Fruit fly (Drosophila melanogaster) whole organism, prepupa: ENCODE measurements around the gene Dci.
A peak's percentile ranks its signal among the peaks of the same experiment; 100 is the strongest.

Source experiments
- CG10669 ChIP-seq: fragments of 200-800 bp; sonication (Bioruptor generic); optimal IDR thresholded peaks from 3 replicates; lab custom pipeline; 2018; ENCODE audit warnings: missing biosample characterization, mild to moderate bottlenecking, missing genetic modification characterization, moderate library complexity
- CG11902 ChIP-seq: fragments of 200-800 bp; sonication (Bioruptor generic); optimal IDR thresholded peaks from 3 replicates; lab custom pipeline; 2016; ENCODE audit warnings: missing biosample characterization, missing genetic modification characterization
- CG16779 ChIP-seq: fragments of 200-800 bp; sonication (Bioruptor generic); optimal IDR thresholded peaks from 3 replicates; lab custom pipeline; 2017; ENCODE audit warnings: missing biosample characterization, mild to moderate bottlenecking, missing genetic modification characterization
- CG3032 ChIP-seq: fragments of 200-800 bp; optimal IDR thresholded peaks from 2 replicates; lab custom pipeline; 2019; ENCODE audit warnings: missing biosample characterization, mild to moderate bottlenecking, missing genetic modification characterization, moderate library complexity
- CG32006 ChIP-seq: fragments of 200-800 bp; sonication (Bioruptor generic); optimal IDR thresholded peaks from 3 replicates; lab custom pipeline; 2017; ENCODE audit warnings: missing biosample characterization, mild to moderate bottlenecking, missing genetic modification characterization
- CG3919 ChIP-seq: fragments of 200-800 bp; sonication (Bioruptor generic); optimal IDR thresholded peaks from 3 replicates; lab custom pipeline; 2016; ENCODE audit warnings: missing biosample characterization, missing genetic modification characterization
- CG4318 ChIP-seq: fragments of 200-800 bp; sonication (Bioruptor generic); optimal IDR thresholded peaks from 3 replicates; lab custom pipeline; 2017; ENCODE audit warnings: missing biosample characterization, mild to moderate bottlenecking, missing genetic modification characterization
- CG6163 ChIP-seq: fragments of 200-800 bp; sonication (Bioruptor generic); IDR thresholded peaks from 3 replicates; pipeline ENCODE4 v1.3.6; 2022; ENCODE audit warnings: missing biosample characterization, missing genetic modification characterization
- CG6808 ChIP-seq: fragments of 200-800 bp; sonication (Bioruptor generic); optimal IDR thresholded peaks from 3 replicates; lab custom pipeline; 2017; ENCODE audit warnings: missing biosample characterization, missing genetic modification characterization, mild to moderate bottlenecking, moderate library complexity, missing genetic modification reagents
- CG7368 ChIP-seq: fragments of 200-800 bp; sonication (Bioruptor generic); optimal IDR thresholded peaks from 3 replicates; lab custom pipeline; 2016; ENCODE audit warnings: missing biosample characterization, missing genetic modification characterization
- CG9139 ChIP-seq: fragments of 200-800 bp; sonication (Bioruptor generic); optimal IDR thresholded peaks from 3 replicates; lab custom pipeline; 2017; ENCODE audit warnings: missing biosample characterization, mild to moderate bottlenecking, missing genetic modification characterization
- Eip78C ChIP-seq: fragments of 200-800 bp; sonication (Bioruptor generic); peaks from one replicate; lab custom pipeline; 2016; ENCODE audit warnings: missing biosample characterization, missing genetic modification characterization
- Eip93F ChIP-seq: fragments of 200-800 bp; sonication (Bioruptor generic); optimal IDR thresholded peaks from 2 replicates; lab custom pipeline; 2016; ENCODE audit warnings: missing biosample characterization, mild to moderate bottlenecking, missing genetic modification characterization
- Ets96B ChIP-seq: fragments of 200-800 bp; optimal IDR thresholded peaks from 2 replicates; lab custom pipeline; 2019; ENCODE audit warnings: missing biosample characterization, mild to moderate bottlenecking, missing genetic modification characterization, moderate library complexity
- Gug ChIP-seq: fragments of 200-800 bp; sonication (Bioruptor generic); IDR thresholded peaks from 2 replicates; pipeline ENCODE4 v1.3.6; 2022; ENCODE audit warnings: missing biosample characterization, missing genetic modification characterization
- Hr4 ChIP-seq: fragments of 200-800 bp; sonication (Bioruptor generic); optimal IDR thresholded peaks from 3 replicates; lab custom pipeline; 2016; ENCODE audit warnings: missing biosample characterization, missing genetic modification characterization
- Lpt ChIP-seq: fragments of 200-800 bp; sonication (Bioruptor generic); optimal IDR thresholded peaks from 3 replicates; lab custom pipeline; 2016; ENCODE audit warnings: missing biosample characterization, missing genetic modification characterization
- OdsH ChIP-seq: fragments of 200-800 bp; sonication (Bioruptor generic); optimal IDR thresholded peaks from 3 replicates; lab custom pipeline; 2016; ENCODE audit warnings: missing biosample characterization, missing genetic modification characterization
- Smox ChIP-seq: fragments of 200-800 bp; sonication (Bioruptor generic); optimal IDR thresholded peaks from 3 replicates; lab custom pipeline; 2016; ENCODE audit warnings: missing biosample characterization, missing genetic modification characterization
- Sox102F ChIP-seq: fragments of 200-800 bp; sonication (Bioruptor generic); optimal IDR thresholded peaks from 2 replicates; lab custom pipeline; 2016; ENCODE audit warnings: missing biosample characterization, mild to moderate bottlenecking, missing genetic modification characterization
- Sox14 ChIP-seq: fragments of 200-800 bp; sonication (Bioruptor generic); optimal IDR thresholded peaks from 3 replicates; lab custom pipeline; 2016; ENCODE audit warnings: missing biosample characterization, missing genetic modification characterization
- Sox15 ChIP-seq: fragments of 200-800 bp; sonication (Bioruptor generic); optimal IDR thresholded peaks from 3 replicates; lab custom pipeline; 2016; ENCODE audit warnings: missing biosample characterization, missing genetic modification characterization
- achi ChIP-seq: fragments of 200-800 bp; sonication (Bioruptor generic); optimal IDR thresholded peaks from 3 replicates; lab custom pipeline; 2016; ENCODE audit warnings: missing biosample characterization, missing genetic modification characterization
- acj6 ChIP-seq: fragments of 200-800 bp; sonication (Bioruptor generic); optimal IDR thresholded peaks from 3 replicates; lab custom pipeline; 2016; ENCODE audit warnings: missing biosample characterization, missing genetic modification characterization
- cyc ChIP-seq: fragments of 200-800 bp; sonication (Bioruptor generic); optimal IDR thresholded peaks from 3 replicates; lab custom pipeline; 2016; ENCODE audit warnings: missing biosample characterization, missing genetic modification characterization
- dsx ChIP-seq: fragments of 200-800 bp; optimal IDR thresholded peaks from 3 replicates; lab custom pipeline; 2019; ENCODE audit warnings: missing biosample characterization, mild to moderate bottlenecking, missing genetic modification characterization, moderate library complexity; ENCODE audit not compliant: poor library complexity, severe bottlenecking
- eg ChIP-seq: fragments of 200-800 bp; sonication (Bioruptor generic); IDR thresholded peaks from 3 replicates; pipeline ENCODE4 v1.3.6; 2022; ENCODE audit warnings: missing biosample characterization, missing genetic modification characterization
- fd85E ChIP-seq: fragments of 200-800 bp; sonication (Bioruptor generic); optimal IDR thresholded peaks from 3 replicates; lab custom pipeline; 2016; ENCODE audit warnings: missing biosample characterization, missing genetic modification characterization
- fkh ChIP-seq: fragments of 200-800 bp; sonication (Bioruptor generic); optimal IDR thresholded peaks from 3 replicates; lab custom pipeline; 2017; ENCODE audit warnings: missing biosample characterization, mild to moderate bottlenecking, missing genetic modification characterization, moderate library complexity
- net ChIP-seq: fragments of 200-800 bp; sonication (Bioruptor generic); optimal IDR thresholded peaks from 3 replicates; lab custom pipeline; 2016; ENCODE audit warnings: missing biosample characterization, missing genetic modification characterization
- pdm3 ChIP-seq: fragments of 200-800 bp; sonication (Bioruptor generic); optimal IDR thresholded peaks from 3 replicates; lab custom pipeline; 2016; ENCODE audit warnings: missing biosample characterization, missing genetic modification characterization
- salr ChIP-seq, 2 experiments: fragments of 200-800 bp; sonication (Bioruptor generic); optimal IDR thresholded peaks; 3 replicates each; lab custom pipeline; 2016 to 2018; ENCODE audit warnings: missing biosample characterization in 2 of 2, missing genetic modification characterization in 2 of 2, mild to moderate bottlenecking in 1 of 2
- spab ChIP-seq: fragments of 200-800 bp; sonication (Bioruptor generic); optimal IDR thresholded peaks from 2 replicates; lab custom pipeline; 2017; ENCODE audit warnings: missing biosample characterization, mild to moderate bottlenecking, missing genetic modification characterization, missing genetic modification reagents
- ss ChIP-seq, 2 experiments: fragments of 200-800 bp; sonication (Bioruptor generic); optimal IDR thresholded peaks; 2 replicates in 1 of 2; 3 replicates in 1 of 2; lab custom pipeline; 2017 to 2018; ENCODE audit warnings: mild to moderate bottlenecking in 2 of 2, missing biosample characterization in 2 of 2, missing genetic modification characterization in 2 of 2, moderate library complexity in 1 of 2
- svp ChIP-seq: fragments of 200-800 bp; sonication (Bioruptor generic); peaks from one replicate; lab custom pipeline; 2016; ENCODE audit warnings: missing biosample characterization, missing genetic modification characterization
- topi ChIP-seq: fragments of 200-800 bp; sonication (Bioruptor generic); optimal IDR thresholded peaks from 3 replicates; lab custom pipeline; 2016; ENCODE audit warnings: missing biosample characterization, missing genetic modification characterization
- vri ChIP-seq: fragments of 200-800 bp; sonication (Bioruptor generic); optimal IDR thresholded peaks from 3 replicates; lab custom pipeline; 2016; ENCODE audit warnings: missing biosample characterization, mild to moderate bottlenecking, missing genetic modification characterization

Dci gene

dm6 chr3L:882892-883255 is 31.7 kb downstream of the Dci start:
- no peak for TF ChIP-seq OdsH (GFP tag; lab: Kevin White, UChicago)

dm6 chr3L:883786-884185 is 32.6 kb downstream of the Dci start:
- TF ChIP-seq Eip93F, result no peak
- TF ChIP-seq Sox14 (GFP tag; lab: Kevin White, UChicago), result peak; percentile 86

DNA sequence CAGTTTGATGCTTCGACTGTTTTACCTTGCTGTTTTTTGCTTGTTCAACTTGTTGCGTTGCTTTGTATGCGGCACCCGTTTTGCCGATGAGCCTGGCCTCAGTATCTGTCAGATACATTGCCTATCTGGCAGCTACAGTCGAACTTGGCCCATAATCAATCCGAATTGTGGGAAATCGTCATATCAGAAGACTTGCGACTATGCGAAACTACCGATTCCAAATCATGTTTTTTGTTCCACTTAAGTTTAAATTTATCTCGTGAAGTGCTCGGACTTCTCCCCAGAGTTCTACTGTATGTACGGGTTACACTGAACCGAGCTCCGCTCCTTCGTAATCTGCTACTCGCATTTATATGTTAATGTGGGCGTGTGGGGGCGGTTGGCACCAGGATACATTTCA is 33.1 kb downstream of the Dci start:
- TF ChIP-seq spab, result no peak
- peak; percentile 15 for TF ChIP-seq topi (GFP tag; lab: Kevin White, UChicago)
- no peak for TF ChIP-seq fd85E (GFP tag; lab: Kevin White, UChicago)
- 0 out of 2 replicates have a peak, but pooled peaks have one; percentile 15 for TF ChIP-seq Gug
- no peak for TF ChIP-seq CG32006
- TF ChIP-seq eg, result peak; percentile 54; the same call in 2 of the 3 replicates
- no peak for TF ChIP-seq Sox15 (GFP tag; lab: Kevin White, UChicago)
- TF ChIP-seq Sox14 (GFP tag; lab: Kevin White, UChicago), result no peak
- no peak for TF ChIP-seq CG3032 (tag; lab: Kevin White, UChicago)
- TF ChIP-seq CG7368 (GFP tag; lab: Kevin White, UChicago), result peak; percentile 34
- 0 out of 3 replicates have a peak, but pooled peaks have one; percentile 12 for TF ChIP-seq CG6163
- TF ChIP-seq Eip78C, result peak; percentile 82
- peak; percentile 22 for TF ChIP-seq CG10669 (GFP tag; lab: Kevin White, UChicago)
- peak; percentile 29 for TF ChIP-seq cyc
- TF ChIP-seq svp (GFP tag; lab: Kevin White, UChicago), result peak; percentile 54
- TF ChIP-seq Ets96B, result peak; percentile 30
- no peak for TF ChIP-seq net (GFP tag; lab: Kevin White, UChicago)
- peak; percentile 25 for TF ChIP-seq CG3919 (GFP tag; lab: Kevin White, UChicago)
- peak; percentile 28 for TF ChIP-seq CG11902 (GFP tag; lab: Kevin White, UChicago)
- no peak for TF ChIP-seq Smox (GFP tag; lab: Kevin White, UChicago)
- peak; percentile 35 for TF ChIP-seq achi (GFP tag; lab: Kevin White, UChicago)

dm6 chr3L:885006-885405 is 33.9 kb downstream of the Dci start:
- TF ChIP-seq Eip78C (peak; percentile 40), svp (GFP tag; lab: Kevin White, UChicago) (peak; percentile 69), spab (no peak)

DNA sequence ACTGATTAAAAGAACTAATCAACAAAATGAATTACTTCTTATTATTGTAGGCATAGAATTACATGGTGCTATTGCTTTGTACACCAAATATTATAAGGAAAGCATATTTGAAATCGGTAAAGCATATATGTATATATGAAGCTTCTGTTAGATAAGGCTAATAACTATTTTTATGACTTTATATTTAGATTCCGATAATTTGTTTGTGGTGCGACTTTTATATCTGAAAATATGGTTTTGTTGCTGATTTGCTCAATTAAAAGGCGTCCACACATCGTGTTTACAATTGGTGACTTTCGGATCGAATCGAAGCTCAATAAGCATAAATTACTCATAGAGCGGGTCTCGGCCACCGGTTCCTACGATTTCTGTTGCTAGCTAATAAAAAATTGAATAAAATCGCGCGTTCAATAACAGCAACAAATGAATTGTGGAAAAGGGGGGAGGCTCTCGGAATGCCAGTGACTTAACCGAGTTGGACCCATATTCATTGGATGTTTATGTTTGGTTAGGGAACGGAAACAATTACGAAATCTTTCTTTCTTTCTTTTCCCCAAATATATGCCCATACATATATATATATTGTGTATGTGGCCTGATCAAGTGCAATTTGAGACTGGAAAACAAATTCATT is 34.6 kb downstream of the Dci start:
- TF ChIP-seq Eip78C (peak; percentile 45), fkh (no peak)

DNA sequence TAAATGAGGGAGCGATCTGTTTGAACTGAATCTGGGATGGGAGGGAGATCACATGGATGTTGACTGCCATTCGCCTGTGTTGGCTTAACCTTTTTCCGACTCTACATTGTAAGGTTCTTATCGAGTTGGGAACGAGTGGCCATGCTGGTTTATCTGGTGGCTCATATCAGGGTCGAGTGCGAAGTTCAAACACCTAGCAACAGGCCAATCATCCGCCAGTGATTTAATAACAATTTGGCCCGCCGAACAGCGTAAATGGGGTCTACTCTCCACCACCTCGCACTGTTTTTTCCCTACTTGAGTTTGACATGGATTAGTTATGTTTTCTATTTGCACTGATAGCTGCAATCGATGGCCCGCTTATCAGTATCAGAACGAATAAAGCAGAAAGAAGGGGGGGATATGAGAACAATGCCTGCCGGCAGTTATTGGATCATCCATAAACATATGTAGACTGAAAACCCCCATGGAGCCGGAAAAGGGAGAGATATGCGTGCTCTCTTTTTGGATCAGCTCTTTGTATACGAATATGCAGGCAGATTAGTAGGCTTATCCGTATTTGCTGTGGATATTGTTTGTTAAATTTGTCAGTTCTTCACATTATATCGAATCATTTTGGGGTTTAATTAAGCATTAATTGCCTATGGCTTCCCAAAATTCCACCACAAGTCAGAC is 36.4 kb downstream of the Dci start:
- peak; percentile 76 for TF ChIP-seq fkh
- TF ChIP-seq vri (GFP tag; lab: Kevin White, UChicago), result peak; percentile 55
- peak; percentile 71 for TF ChIP-seq dsx (GFP tag; lab: Kevin White, UChicago)
- no peak for TF ChIP-seq pdm3 (GFP tag; lab: Kevin White, UChicago)
- peak; percentile 55 for TF ChIP-seq Eip78C
- TF ChIP-seq Ets96B, result no peak
- peak; percentile 82 for TF ChIP-seq svp (GFP tag; lab: Kevin White, UChicago)
- TF ChIP-seq, all 60 proteins: peak for 5

DNA sequence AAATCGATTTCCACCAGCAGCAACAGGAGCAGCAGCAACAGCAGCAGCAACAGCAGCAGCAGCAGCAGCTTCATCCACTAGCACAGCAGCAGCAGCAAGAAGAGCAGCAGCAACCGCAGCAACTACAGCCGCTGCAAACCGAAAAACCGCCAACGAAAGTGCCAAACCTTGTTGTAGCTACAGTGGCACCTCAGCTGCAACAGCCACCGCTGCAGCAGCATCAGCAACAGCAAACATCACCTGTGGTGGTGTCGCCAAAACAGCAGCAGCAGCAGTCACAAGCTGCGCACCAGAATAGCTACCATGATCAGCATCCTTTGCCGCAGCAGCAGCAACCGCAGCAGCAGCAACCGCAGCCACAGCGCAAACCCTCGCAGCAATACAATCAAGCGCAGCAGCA is 37.2 kb downstream of the Dci start:
- TF ChIP-seq CG9139 (GFP tag; lab: Kevin White, UChicago) (no peak), CG16779 (tag; lab: Kevin White, UChicago) (no peak), Eip78C (no peak), dsx (GFP tag; lab: Kevin White, UChicago) (no peak), ss (GFP tag; optimal IDR thresholded peaks at IDR 0.05; lab: Kevin White, UChicago) (no peak), CG11902 (GFP tag; lab: Kevin White, UChicago) (no peak), fkh (no peak), Lpt (GFP tag; lab: Kevin White, UChicago) (no peak), Sox14 (GFP tag; lab: Kevin White, UChicago) (no peak), CG6808 (GFP tag; lab: Kevin White, UChicago) (no peak), Hr4 (GFP tag; lab: Kevin White, UChicago) (no peak), achi (GFP tag; lab: Kevin White, UChicago) (no peak), CG32006 (no peak), salr (GFP tag; optimal IDR thresholded peaks at IDR 0.05; lab: Kevin White, UChicago) (no peak), Sox102F (GFP tag; lab: Kevin White, UChicago) (no peak), acj6 (GFP tag; lab: Kevin White, UChicago) (no peak), CG4318 (no peak), pdm3 (GFP tag; lab: Kevin White, UChicago) (no peak)
